Worm (Caenorhabditis elegans): ENCODE data around the gene ccdc-12.

Gene ccdc-12

ce11 chrIV:2495118-2495785, at the start of gene ccdc-12, which contains the start of gene Y69A2AR.18:
Gene ccdc-12 (minus strand): TSS chrIV:2495174.
Gene Y69A2AR.18 (plus strand): TSS chrIV:2495735.
- no peak for TF ChIP-seq unc-62 (GFP tag; optimal IDR thresholded peaks at IDR 0.05)

DNA sequence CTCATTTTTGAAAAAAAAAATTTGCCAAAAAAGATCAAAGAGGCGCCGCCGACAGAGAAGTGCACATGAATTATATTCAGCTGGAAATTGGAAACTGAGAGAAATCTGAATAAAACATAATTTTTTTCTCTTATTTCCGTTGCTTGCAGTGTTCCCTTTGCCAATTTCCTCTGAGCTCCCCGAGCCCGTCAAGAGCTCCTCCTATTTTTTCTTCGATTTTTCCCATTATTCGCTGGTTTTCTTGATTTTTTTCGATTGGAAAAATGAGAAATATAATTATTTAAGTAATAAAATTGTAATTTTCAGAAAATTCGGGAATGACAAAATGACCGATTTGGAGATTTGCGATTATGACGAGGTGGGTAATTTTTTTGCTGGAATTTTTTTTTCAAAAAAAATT, 47.0 kb upstream of the ccdc-12 start, which contains the start of gene sprr-3:
TSS of gene sprr-3 (plus strand) at position 301 of the 400 bp plus-strand sequence.
- no peak for TF ChIP-seq unc-62 (GFP tag; optimal IDR thresholded peaks at IDR 0.05)

DNA sequence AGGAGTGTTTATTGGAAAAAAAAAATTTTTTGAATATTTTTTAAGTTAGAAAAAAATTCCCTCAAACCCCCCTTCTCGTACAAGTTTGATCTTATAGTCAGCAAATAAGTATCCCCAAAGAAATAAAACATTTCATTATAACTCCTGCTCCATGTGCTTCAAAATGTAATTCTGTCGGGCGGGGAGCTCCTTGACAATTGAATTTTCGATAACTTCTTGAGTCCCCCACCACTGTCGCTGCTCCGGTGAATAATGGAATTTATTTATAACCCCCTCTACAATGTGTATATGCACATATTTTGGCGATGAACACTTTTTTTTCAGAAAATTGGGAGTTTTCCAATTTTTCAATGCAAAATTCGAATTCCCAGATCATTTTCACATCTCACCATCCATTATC, 42.8 kb upstream of the ccdc-12 start:
- TF ChIP-seq unc-62 (GFP tag; optimal IDR thresholded peaks at IDR 0.05) = no peak

DNA sequence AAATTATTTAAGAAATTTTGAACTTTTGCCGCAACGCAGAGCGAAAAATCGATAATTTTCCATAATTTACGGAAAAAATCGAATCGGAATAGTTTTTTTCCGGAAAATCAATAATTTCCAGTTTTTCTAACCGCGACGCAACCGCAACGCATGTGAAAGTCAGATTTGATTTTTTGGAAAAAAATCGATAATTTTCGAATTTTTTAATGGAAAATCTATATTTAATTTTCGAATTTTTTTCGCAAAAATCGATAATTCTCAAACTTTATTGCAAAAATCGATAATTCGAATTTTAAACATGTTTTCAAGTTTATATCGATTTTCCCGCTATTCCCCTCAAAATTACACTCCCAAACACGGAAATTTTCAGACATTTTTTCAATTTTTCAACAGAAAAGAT, 35.3 kb upstream of the ccdc-12 start:
- TF ChIP-seq unc-62 (GFP tag; optimal IDR thresholded peaks at IDR 0.05) = no peak

ce11 chrIV:2529281-2529680, 34.3 kb upstream of the ccdc-12 start:
- TF ChIP-seq unc-62 (GFP tag; optimal IDR thresholded peaks at IDR 0.05) = no peak

DNA sequence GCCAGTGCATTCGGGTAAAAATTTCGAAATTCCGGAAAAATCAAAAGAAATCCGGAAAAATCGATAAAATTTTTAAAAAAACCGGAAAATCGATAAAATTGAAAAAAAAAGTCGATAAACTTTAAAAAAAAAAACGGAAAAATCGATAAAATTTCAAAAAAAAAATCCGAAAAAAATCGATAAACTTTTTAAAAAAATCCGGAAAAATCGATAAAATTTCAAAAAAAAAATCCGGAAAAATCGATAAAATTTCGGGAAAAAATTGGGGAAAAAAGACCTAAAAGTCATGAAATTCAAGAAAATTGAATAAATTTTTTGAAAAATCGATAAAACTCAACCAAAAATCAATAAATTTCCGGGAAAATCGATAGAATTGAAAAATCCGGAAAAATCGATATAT, 31.9 kb upstream of the ccdc-12 start:
- TF ChIP-seq unc-62 (GFP tag; optimal IDR thresholded peaks at IDR 0.05) = no peak

- no peak for TF ChIP-seq unc-62 (GFP tag; optimal IDR thresholded peaks at IDR 0.05)
These were observed 12.8 kb upstream of the ccdc-12 start, which contains the start of gene Y69A2AR.22 for ce11 chrIV:2507824-2508223. Gene Y69A2AR.22 (minus strand): TSS chrIV:2507924.

DNA sequence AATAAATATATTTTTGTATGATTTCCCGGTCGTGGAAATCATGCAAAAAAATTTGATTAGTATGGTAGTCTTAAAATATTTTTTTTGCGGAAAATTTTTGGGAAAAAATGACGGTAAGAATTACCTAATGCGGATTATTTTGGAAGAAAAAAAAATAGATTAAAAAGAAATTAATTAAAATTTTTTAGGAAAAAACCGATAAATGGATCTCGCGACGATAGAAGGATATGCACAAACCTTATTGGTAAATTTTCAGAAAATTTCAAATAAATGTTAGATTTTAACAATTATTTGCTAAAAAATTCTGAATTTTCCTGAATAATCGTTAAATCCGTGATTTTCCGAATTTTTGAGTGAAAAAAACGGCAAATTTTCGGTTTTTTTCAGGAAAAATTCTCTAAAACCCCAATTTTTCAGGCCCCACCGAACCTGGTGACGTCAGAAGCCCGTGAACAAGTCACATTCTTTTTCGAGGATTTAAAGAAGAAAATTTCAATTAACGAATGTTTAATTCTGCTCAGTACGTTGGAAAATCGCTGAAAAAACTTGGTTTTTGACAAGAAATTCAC, 2.7 kb upstream of the ccdc-12 start, which contains the start of gene Y69A2AR.16:
TSS of gene Y69A2AR.16 (plus strand) at position 189 of the 569 bp plus-strand sequence.
- no peak for TF ChIP-seq unc-62 (GFP tag; optimal IDR thresholded peaks at IDR 0.05)

DNA sequence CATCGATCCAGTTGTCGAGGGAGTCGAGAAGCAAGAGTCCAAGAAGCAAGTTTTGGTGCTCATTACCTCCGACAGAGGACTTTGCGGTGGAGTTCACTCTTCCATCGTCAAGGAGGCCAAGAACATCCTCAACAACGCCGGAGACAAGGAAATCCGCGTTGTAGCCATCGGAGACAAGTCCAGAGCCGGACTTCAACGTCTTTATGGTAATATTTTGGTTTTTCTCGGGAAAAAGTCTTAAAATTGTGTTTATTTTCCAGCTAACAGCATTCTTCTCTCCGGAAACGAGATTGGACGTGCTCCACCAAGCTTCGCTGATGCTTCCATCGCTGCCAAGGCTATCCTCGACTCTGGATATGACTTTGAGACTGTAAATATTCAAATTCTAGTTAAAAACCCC, 1.1 kb upstream of the ccdc-12 start:
- no peak for TF ChIP-seq unc-62 (GFP tag; optimal IDR thresholded peaks at IDR 0.05)

DNA sequence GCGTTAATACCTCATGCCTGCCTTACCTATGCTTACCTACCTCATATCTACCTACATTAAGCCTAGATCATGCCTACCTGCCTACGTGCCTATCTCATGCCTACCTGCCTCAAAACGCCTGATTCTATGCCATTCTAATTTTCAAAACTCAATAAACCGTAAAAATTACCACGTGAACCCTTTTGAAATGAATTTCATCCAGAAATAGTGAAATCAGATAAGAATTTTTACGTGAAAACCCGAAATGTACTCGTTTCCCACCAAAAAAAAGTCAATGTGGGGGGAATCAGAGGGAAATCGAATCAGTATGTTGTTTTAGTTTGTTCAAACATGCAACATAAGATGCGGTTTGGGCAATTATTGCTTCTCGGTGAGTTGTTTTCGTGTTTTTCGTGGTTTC, 6.5 kb downstream of the ccdc-12 start, which contains the start of gene Y69A2AR.19:
TSS of gene Y69A2AR.19 (plus strand) at position 301 of the 400 bp plus-strand sequence.
- no peak for TF ChIP-seq unc-62 (GFP tag; optimal IDR thresholded peaks at IDR 0.05)

DNA sequence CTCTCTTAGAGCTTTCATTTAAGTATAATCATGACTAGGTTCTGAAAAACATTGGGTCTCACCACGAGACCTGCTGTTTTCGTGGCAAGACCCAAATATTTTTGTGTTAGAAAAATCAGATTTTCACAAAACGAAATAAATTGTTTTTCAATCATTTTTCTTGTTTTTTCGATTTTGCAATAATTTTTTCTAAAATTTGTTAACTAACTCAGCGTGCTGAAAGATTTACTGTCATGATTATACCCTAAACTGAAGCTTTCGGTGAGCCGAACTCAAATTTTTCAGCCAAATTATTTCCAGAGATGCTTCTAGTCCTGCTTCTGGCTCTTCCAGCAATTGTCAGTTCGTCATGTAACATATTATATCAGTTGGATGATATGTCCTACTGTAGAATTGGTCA, 13.0 kb downstream of the ccdc-12 start, which contains the start of gene Y69A2AL.2:
TSS of gene Y69A2AL.2 (plus strand) at position 301 of the 400 bp plus-strand sequence.
- TF ChIP-seq unc-62 (GFP tag; optimal IDR thresholded peaks at IDR 0.05) = no peak

DNA sequence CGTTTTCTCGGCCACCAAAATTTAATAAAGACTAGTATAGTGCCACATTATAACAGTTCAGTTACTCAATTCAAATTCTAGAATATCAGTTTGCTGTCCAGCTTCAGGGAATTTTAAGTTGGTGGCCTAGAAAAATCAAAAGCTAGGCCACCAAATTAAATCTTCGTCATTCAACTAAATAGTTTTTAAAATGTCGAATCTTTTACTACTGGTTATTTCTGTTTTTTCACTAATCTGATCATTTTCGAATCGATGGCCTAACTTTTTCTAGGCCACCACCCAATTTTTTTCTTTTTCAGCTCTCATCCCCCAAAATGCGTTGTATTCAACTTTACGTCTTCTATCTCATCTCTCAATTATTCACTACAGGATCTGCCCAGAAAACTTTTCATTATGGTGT, 18.6 kb downstream of the ccdc-12 start, which contains the start of gene grd-16:
TSS of gene grd-16 (plus strand) at position 301 of the 400 bp plus-strand sequence.
- no peak for TF ChIP-seq unc-62 (GFP tag; optimal IDR thresholded peaks at IDR 0.05)

- no peak for TF ChIP-seq unc-62 (GFP tag; optimal IDR thresholded peaks at IDR 0.05)
These were observed 24.9 kb downstream of the ccdc-12 start, which contains the start of gene ilys-1 for ce11 chrIV:2470114-2470513. Gene ilys-1 (plus strand): TSS chrIV:2470414.

- TF ChIP-seq unc-62 (GFP tag; optimal IDR thresholded peaks at IDR 0.05) = no peak
These were observed 27.6 kb downstream of the ccdc-12 start, which contains the start of gene ilys-2 for ce11 chrIV:2467378-2467777. Gene ilys-2 (plus strand): TSS chrIV:2467678.

DNA sequence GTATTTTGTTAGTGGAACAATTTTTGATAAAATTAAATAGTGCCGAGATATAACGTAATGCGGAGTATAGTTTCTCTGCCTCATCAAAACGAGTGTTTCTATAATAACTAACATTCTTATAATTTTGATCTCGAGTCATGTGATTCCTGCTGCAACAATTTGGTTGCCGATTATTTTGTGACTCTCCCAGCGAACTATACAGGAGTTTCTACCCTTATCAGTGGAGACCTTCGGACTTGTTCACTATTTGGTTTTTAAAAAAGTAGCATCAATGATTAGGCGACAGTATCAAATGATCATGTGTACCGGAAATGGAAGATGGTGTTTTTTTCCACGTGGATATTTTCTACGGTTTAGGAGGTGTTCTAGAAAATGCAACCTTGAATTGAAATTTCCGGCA, 28.7 kb downstream of the ccdc-12 start:
- no peak for TF ChIP-seq unc-62 (GFP tag; optimal IDR thresholded peaks at IDR 0.05)

ce11 chrIV:2464156-2464555, 30.8 kb downstream of the ccdc-12 start, which contains the start of gene ilys-3:
Gene ilys-3 (plus strand): TSS chrIV:2464456.
- TF ChIP-seq unc-62 (GFP tag; optimal IDR thresholded peaks at IDR 0.05) = no peak

DNA sequence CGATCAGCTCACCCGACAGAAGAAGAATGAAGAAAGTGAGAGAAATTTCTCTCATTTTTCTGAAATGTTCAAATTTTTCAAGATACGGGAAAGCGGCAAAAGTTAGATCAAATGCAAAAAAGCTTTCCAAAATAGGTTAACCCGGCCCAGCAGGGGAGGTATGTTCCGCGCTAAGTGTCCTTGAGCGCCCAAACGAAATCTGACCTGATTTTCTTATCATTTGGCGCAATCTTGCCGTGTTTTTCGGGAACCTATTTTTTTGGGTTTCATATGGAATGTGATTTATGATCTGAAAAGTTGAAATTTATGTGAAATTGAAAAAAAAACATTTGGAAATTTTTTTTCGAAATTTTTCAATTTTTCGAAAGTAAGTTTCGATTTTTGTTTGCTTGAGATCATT, 31.7 kb downstream of the ccdc-12 start, which contains the start of gene cdh-10:
TSS of gene cdh-10 (minus strand) at position 59 of the 400 bp plus-strand sequence.
- TF ChIP-seq unc-62 (GFP tag; optimal IDR thresholded peaks at IDR 0.05) = no peak

Data from whole organism, dauer.